Worm (Caenorhabditis elegans) whole organism, late embryonic: Measurements from ENCODE around the gene angl-1.

Source experiments
- ama-1 ChIP-seq: fragments of 150-350 bp; optimal IDR thresholded peaks from 2 replicates; lab custom pipeline; 2014
- ceh-14 ChIP-seq: sonication (generic microtip); optimal IDR thresholded peaks from 2 replicates; lab custom pipeline; 2016; ENCODE audit warnings: missing genotype, missing genetic modification characterization, missing compliant biosample characterization
- ceh-24 ChIP-seq: sonication (generic microtip); optimal IDR thresholded peaks from 2 replicates; lab custom pipeline; 2016; ENCODE audit warnings: mild to moderate bottlenecking, missing genetic modification characterization, missing compliant biosample characterization
- ceh-31 ChIP-seq: sonication (generic microtip); optimal IDR thresholded peaks from 2 replicates; lab custom pipeline; 2016; ENCODE audit warnings: missing genetic modification characterization, missing compliant biosample characterization
- dmd-4 ChIP-seq: sonication (generic microtip); optimal IDR thresholded peaks from 2 replicates; lab custom pipeline; 2016; ENCODE audit warnings: borderline replicate concordance, missing genetic modification characterization, missing compliant biosample characterization
- fkh-10 ChIP-seq: fragments of 150-350 bp; optimal IDR thresholded peaks from 2 replicates; lab custom pipeline; 2014; ENCODE audit warnings: missing biosample characterization, missing genetic modification reagents, missing genetic modification characterization
- hlh-6 ChIP-seq: sonication (generic microtip); optimal IDR thresholded peaks from 2 replicates; lab custom pipeline; 2016; ENCODE audit warnings: missing genotype, missing genetic modification characterization, missing compliant biosample characterization
- nhr-11 ChIP-seq: fragments of 150-350 bp; optimal IDR thresholded peaks from 2 replicates; lab custom pipeline; 2014; ENCODE audit warnings: missing biosample characterization, missing genetic modification characterization
- nhr-232 ChIP-seq: sonication (generic microtip); optimal IDR thresholded peaks from 2 replicates; lab custom pipeline; 2016; ENCODE audit warnings: missing genetic modification characterization, missing compliant biosample characterization
- pqm-1 ChIP-seq: sonication (generic microtip); optimal IDR thresholded peaks from 2 replicates; lab custom pipeline; 2016; ENCODE audit warnings: missing genetic modification characterization, missing compliant biosample characterization
- ttx-3 ChIP-seq: sonication (generic microtip); optimal IDR thresholded peaks from 2 replicates; lab custom pipeline; 2016; ENCODE audit warnings: missing genetic modification reagents, missing genetic modification characterization, missing compliant biosample characterization
- unc-86 ChIP-seq: sonication (generic microtip); optimal IDR thresholded peaks from 2 replicates; lab custom pipeline; 2016; ENCODE audit warnings: missing genetic modification characterization, missing compliant biosample characterization

- TF ChIP-seq unc-86 = no peak
- TF ChIP-seq ceh-24 (tag; lab: Kevin White, UChicago) = no peak
- TF ChIP-seq dmd-4 (tag; lab: Kevin White, UChicago) = no peak
- TF ChIP-seq ceh-31 (tag; lab: Kevin White, UChicago) = no peak
- no peak for TF ChIP-seq pqm-1 (tag; lab: Kevin White, UChicago)
- TF ChIP-seq ttx-3 (tag; lab: Kevin White, UChicago) = no peak
- TF ChIP-seq nhr-11 (tag; lab: Kevin White, UChicago) = no peak
- TF ChIP-seq ama-1 (lab: Kevin White, UChicago) = no peak
- TF ChIP-seq fkh-10 = no peak
- TF ChIP-seq hlh-6 (tag; lab: Kevin White, UChicago) = no peak
- TF ChIP-seq ceh-14 (tag; lab: Kevin White, UChicago) = no peak
- no peak for TF ChIP-seq nhr-232 (tag; lab: Kevin White, UChicago)
Measured at ce11 chrV:2664525-2665053, 11.7 kb downstream of the angl-1 start, which contains the start of gene ndx-2.
